Fruit fly (Drosophila melanogaster) whole organism, embryonic: ENCODE data around the gene Pgd.
A peak's percentile ranks its signal among the peaks of the same experiment; 100 is the strongest.

Source experiments
- Aef1 ChIP-seq: fragments of 200-800 bp; sonication (Bioruptor generic); IDR thresholded peaks from 3 replicates; pipeline ENCODE4 v1.3.6; 2022; ENCODE audit warnings: missing biosample characterization, missing genetic modification characterization
- CG10147 ChIP-seq: fragments of 200-800 bp; sonication (Bioruptor generic); optimal IDR thresholded peaks from 2 replicates; lab custom pipeline; 2019; ENCODE audit warnings: missing biosample characterization, mild to moderate bottlenecking, missing genetic modification characterization, moderate library complexity
- CG10209 ChIP-seq: fragments of 200-800 bp; sonication (Bioruptor generic); optimal IDR thresholded peaks from 3 replicates; lab custom pipeline; 2017; ENCODE audit warnings: missing biosample characterization, mild to moderate bottlenecking, missing genetic modification characterization, missing genetic modification reagents
- CG10431 ChIP-seq: fragments of 200-800 bp; sonication (Bioruptor generic); optimal IDR thresholded peaks from 3 replicates; lab custom pipeline; 2018; ENCODE audit warnings: missing biosample characterization, mild to moderate bottlenecking, missing genetic modification characterization
- CG11695 ChIP-seq: fragments of 200-800 bp; sonication (Bioruptor generic); IDR thresholded peaks from 3 replicates; pipeline ENCODE4 v1.3.6; 2022; ENCODE audit warnings: missing biosample characterization, missing genetic modification characterization
- CG11723 ChIP-seq: fragments of 200-800 bp; sonication (Bioruptor generic); optimal IDR thresholded peaks from 2 replicates; lab custom pipeline; 2017; ENCODE audit warnings: missing biosample characterization, mild to moderate bottlenecking, missing genetic modification characterization
- CG12155 ChIP-seq: fragments of 200-800 bp; sonication (Bioruptor generic); optimal IDR thresholded peaks from 3 replicates; lab custom pipeline; 2016; ENCODE audit warnings: missing biosample characterization, missing genetic modification characterization
- CG12219 ChIP-seq: fragments of 200-800 bp; sonication (Bioruptor generic); optimal IDR thresholded peaks from 3 replicates; lab custom pipeline; 2018; ENCODE audit warnings: missing biosample characterization, mild to moderate bottlenecking, missing genetic modification characterization
- CG13894 ChIP-seq: fragments of 200-800 bp; sonication (Bioruptor generic); optimal IDR thresholded peaks from 3 replicates; lab custom pipeline; 2018; ENCODE audit warnings: missing biosample characterization, mild to moderate bottlenecking, missing genetic modification characterization, moderate library complexity
- CG17186 ChIP-seq: fragments of 200-800 bp; sonication (Bioruptor generic); optimal IDR thresholded peaks from 3 replicates; lab custom pipeline; 2017; ENCODE audit warnings: missing biosample characterization, missing genetic modification reagents, missing genetic modification characterization
- CG17328 ChIP-seq: fragments of 200-800 bp; sonication (Bioruptor generic); IDR thresholded peaks from 2 replicates; pipeline ENCODE4 v1.3.6; 2022; ENCODE audit warnings: missing biosample characterization, missing genetic modification characterization
- CG17829 ChIP-seq: fragments of 200-800 bp; optimal IDR thresholded peaks from 2 replicates; lab custom pipeline; 2019; ENCODE audit warnings: missing biosample characterization, mild to moderate bottlenecking, missing genetic modification characterization, moderate library complexity
- CG18011 ChIP-seq: fragments of 200-800 bp; sonication (Bioruptor generic); optimal IDR thresholded peaks from 2 replicates; lab custom pipeline; 2017; ENCODE audit warnings: missing biosample characterization, missing genetic modification characterization, mild to moderate bottlenecking, moderate library complexity, missing genotype
- CG1832 ChIP-seq: fragments of 200-800 bp; sonication (Bioruptor generic); optimal IDR thresholded peaks from 2 replicates; lab custom pipeline; 2017; ENCODE audit warnings: missing biosample characterization, mild to moderate bottlenecking, missing genetic modification characterization, inconsistent platforms
- CG18764 ChIP-seq: fragments of 200-800 bp; sonication (Bioruptor generic); optimal IDR thresholded peaks from 3 replicates; lab custom pipeline; 2016; ENCODE audit warnings: missing biosample characterization, missing genetic modification characterization
- CG2678 ChIP-seq: fragments of 200-800 bp; sonication (Bioruptor generic); optimal IDR thresholded peaks from 3 replicates; lab custom pipeline; 2019; ENCODE audit warnings: missing biosample characterization, mild to moderate bottlenecking, missing genetic modification characterization, moderate library complexity
- CG32532 ChIP-seq: fragments of 200-800 bp; sonication (Bioruptor generic); IDR thresholded peaks from 2 replicates; pipeline ENCODE4 v1.3.6; 2022; ENCODE audit warnings: missing biosample characterization, missing genetic modification characterization
- CG33213 ChIP-seq: fragments of 200-800 bp; sonication (Bioruptor generic); optimal IDR thresholded peaks from 3 replicates; lab custom pipeline; 2016; ENCODE audit warnings: missing biosample characterization, missing genetic modification characterization
- CG4424 ChIP-seq: fragments of 200-800 bp; sonication (Bioruptor generic); optimal IDR thresholded peaks from 3 replicates; lab custom pipeline; 2016; ENCODE audit warnings: missing biosample characterization, missing genetic modification characterization
- CG7786 ChIP-seq: fragments of 200-800 bp; sonication (Bioruptor generic); optimal IDR thresholded peaks from 2 replicates; lab custom pipeline; 2016; ENCODE audit warnings: missing biosample characterization, missing genetic modification characterization
- CG8388 ChIP-seq: fragments of 200-800 bp; sonication (Bioruptor generic); optimal IDR thresholded peaks from 2 replicates; lab custom pipeline; 2019; ENCODE audit warnings: missing biosample characterization, mild to moderate bottlenecking, missing genetic modification characterization, moderate library complexity
- CG8478 ChIP-seq: fragments of >200 bp; optimal IDR thresholded peaks from 2 replicates; lab custom pipeline; 2018
- D ChIP-seq, 2 experiments: fragments of 200-800 bp in 1 of 2; fragments of >200 bp in 1 of 2; sonication (Bioruptor generic) in 1 of 2; optimal IDR thresholded peaks; 2 replicates in 1 of 2; 3 replicates in 1 of 2; lab custom pipeline; 2017; ENCODE audit warnings: mild to moderate bottlenecking in 1 of 2, missing biosample characterization in 1 of 2, missing genetic modification characterization in 1 of 2, missing genetic modification reagents in 1 of 2
- D19A ChIP-seq: fragments of 200-800 bp; optimal IDR thresholded peaks from 3 replicates; lab custom pipeline; 2019; ENCODE audit warnings: missing biosample characterization, mild to moderate bottlenecking, missing genetic modification characterization, moderate library complexity
- ERR ChIP-seq: fragments of 200-800 bp; sonication (Bioruptor generic); optimal IDR thresholded peaks from 2 replicates; lab custom pipeline; 2016; ENCODE audit warnings: missing biosample characterization, missing genetic modification characterization
- H2.0 ChIP-seq: fragments of 200-800 bp; sonication (Bioruptor generic); IDR thresholded peaks from 2 replicates; pipeline ENCODE4 v1.3.6; 2022; ENCODE audit warnings: missing biosample characterization, missing genetic modification characterization
- Hr39 ChIP-seq: fragments of >200 bp; optimal IDR thresholded peaks from 2 replicates; lab custom pipeline; 2017
- Hr78 ChIP-seq, 2 experiments: fragments of 200-800 bp in 1 of 2; fragments of >200 bp in 1 of 2; sonication (Bioruptor generic) in 1 of 2; optimal IDR thresholded peaks; 2 replicates each; lab custom pipeline; 2017 to 2019; ENCODE audit warnings: missing biosample characterization in 2 of 2, missing genetic modification characterization in 2 of 2, mild to moderate bottlenecking in 1 of 2, moderate library complexity in 1 of 2
- Hsf ChIP-seq: fragments of 200-800 bp; sonication (Bioruptor generic); optimal IDR thresholded peaks from 3 replicates; lab custom pipeline; 2016; ENCODE audit warnings: missing biosample characterization, missing genetic modification characterization
- Myb ChIP-seq: fragments of 200-800 bp; sonication (Bioruptor generic); optimal IDR thresholded peaks from 2 replicates; lab custom pipeline; 2016; ENCODE audit warnings: missing biosample characterization, missing genetic modification characterization
- Side ChIP-seq: fragments of 200-800 bp; sonication (Bioruptor generic); optimal IDR thresholded peaks from 2 replicates; lab custom pipeline; 2016; ENCODE audit warnings: missing biosample characterization, missing genetic modification characterization
- Trl ChIP-seq, 3 experiments: fragments of >200 bp in 2 of 3; fragments of 200-800 bp in 1 of 3; sonication (Bioruptor generic) in 1 of 3; optimal IDR thresholded peaks; 2 replicates in 1 of 3; 3 replicates in 2 of 3; lab custom pipeline; 2016 to 2017; ENCODE audit warnings: missing biosample characterization in 1 of 3, missing genetic modification characterization in 1 of 3
- YL-1 ChIP-seq: fragments of 200-800 bp; sonication (Bioruptor generic); optimal IDR thresholded peaks from 3 replicates; lab custom pipeline; 2017; ENCODE audit warnings: missing biosample characterization, mild to moderate bottlenecking, missing genetic modification characterization
- bigmax ChIP-seq: fragments of 200-800 bp; sonication (Bioruptor generic); optimal IDR thresholded peaks from 2 replicates; lab custom pipeline; 2018; ENCODE audit warnings: missing biosample characterization, mild to moderate bottlenecking, missing genetic modification characterization
- cg ChIP-seq: fragments of 200-800 bp; sonication (Bioruptor generic); optimal IDR thresholded peaks from 3 replicates; lab custom pipeline; 2019; ENCODE audit warnings: missing biosample characterization, mild to moderate bottlenecking, missing genetic modification characterization, moderate library complexity
- chif ChIP-seq, 2 experiments: fragments of 200-800 bp; sonication (Bioruptor generic); optimal IDR thresholded peaks; 3 replicates each; lab custom pipeline; 2016; ENCODE audit warnings: missing biosample characterization in 2 of 2, missing genetic modification characterization in 2 of 2
- chinmo ChIP-seq: fragments of 200-800 bp; sonication (Bioruptor generic); IDR thresholded peaks from 4 replicates; pipeline ENCODE4 v1.3.6; 2022; ENCODE audit warnings: missing biosample characterization, missing genetic modification characterization; ENCODE audit not compliant: partially characterized antibody
- corto ChIP-seq: fragments of 200-800 bp; sonication (Bioruptor generic); optimal IDR thresholded peaks from 2 replicates; lab custom pipeline; 2016; ENCODE audit warnings: missing biosample characterization, mild to moderate bottlenecking, missing genetic modification characterization, moderate library complexity
- gcm ChIP-seq: fragments of 200-800 bp; sonication (Bioruptor generic); optimal IDR thresholded peaks from 2 replicates; lab custom pipeline; 2019; ENCODE audit warnings: missing biosample characterization, mild to moderate bottlenecking, missing genetic modification characterization, moderate library complexity
- h ChIP-seq: fragments of >200 bp; optimal IDR thresholded peaks from 2 replicates; lab custom pipeline; 2017
- hbn ChIP-seq: fragments of 200-800 bp; sonication (Bioruptor generic); IDR thresholded peaks from 2 replicates; pipeline ENCODE4 v1.3.6; 2022; ENCODE audit warnings: missing biosample characterization, missing genetic modification characterization; ENCODE audit not compliant: partially characterized antibody
- hkb ChIP-seq, 2 experiments: fragments of 200-800 bp in 1 of 2; fragments of >200 bp in 1 of 2; sonication (Bioruptor generic) in 1 of 2; IDR thresholded peaks in 1 of 2; optimal IDR thresholded peaks in 1 of 2; 2 replicates each; pipeline versions ENCODE4 v1.3.6 to Lab custom; 2017 to 2022; ENCODE audit warnings: missing biosample characterization in 1 of 2, missing genetic modification characterization in 1 of 2
- lilli ChIP-seq: fragments of 200-800 bp; sonication (Bioruptor generic); optimal IDR thresholded peaks from 3 replicates; lab custom pipeline; 2016; ENCODE audit warnings: missing biosample characterization, missing genetic modification characterization
- luna ChIP-seq: fragments of 200-800 bp; sonication (Bioruptor generic); optimal IDR thresholded peaks from 2 replicates; lab custom pipeline; 2016; ENCODE audit warnings: missing biosample characterization, missing genetic modification characterization
- odd ChIP-seq: fragments of 200-800 bp; sonication (Bioruptor generic); optimal IDR thresholded peaks from 2 replicates; lab custom pipeline; 2017; ENCODE audit warnings: missing biosample characterization, mild to moderate bottlenecking, missing genetic modification characterization
- pb ChIP-seq: fragments of 200-800 bp; sonication (Bioruptor generic); optimal IDR thresholded peaks from 3 replicates; lab custom pipeline; 2016; ENCODE audit warnings: missing biosample characterization, missing genetic modification characterization
- tx ChIP-seq: fragments of 200-800 bp; sonication (Bioruptor generic); optimal IDR thresholded peaks from 2 replicates; lab custom pipeline; 2016; ENCODE audit warnings: missing biosample characterization, missing genetic modification characterization

The Pgd gene

DNA sequence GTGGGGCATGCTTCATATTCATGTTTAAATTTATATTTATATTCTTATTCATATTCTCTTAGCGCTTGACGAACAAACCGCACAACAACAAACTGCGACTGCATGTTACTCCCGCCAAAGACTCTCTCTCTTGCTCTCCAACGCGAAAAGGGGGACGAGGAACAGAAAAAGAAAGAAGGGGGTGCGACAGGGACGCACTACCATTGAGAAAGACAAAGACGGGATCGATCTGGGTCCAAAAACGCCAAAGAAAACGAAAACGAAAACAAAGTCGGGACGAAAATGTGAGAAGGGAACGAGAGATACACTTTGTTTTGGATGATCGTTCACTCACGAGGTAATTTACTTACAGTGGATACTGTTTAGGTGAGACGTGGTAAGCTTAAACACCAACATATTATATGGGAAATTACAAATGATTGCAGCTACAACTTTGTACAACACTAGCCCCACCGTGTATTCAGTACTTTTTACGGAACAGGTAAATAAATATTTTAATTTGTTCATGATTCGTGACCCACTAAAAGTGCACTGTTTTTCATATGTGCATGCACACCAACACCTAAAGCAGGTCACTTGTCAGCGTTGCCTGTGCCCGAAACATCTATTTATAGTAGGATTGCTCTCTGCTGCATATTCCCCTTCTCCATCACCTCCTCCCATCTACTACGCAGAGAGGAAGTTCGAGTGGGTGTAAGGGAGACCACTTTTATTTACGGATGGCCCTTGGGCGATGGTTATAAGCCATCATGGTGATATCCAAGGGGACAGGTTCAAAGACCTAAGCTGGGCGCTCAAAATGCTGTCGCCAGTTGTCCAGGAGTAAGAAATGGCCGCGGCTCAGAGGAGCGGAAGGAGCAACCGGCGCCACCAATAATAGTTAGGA is 23.0 kb upstream of the Pgd start (continued):
- TF ChIP-seq CG8478 (lab: Kevin White, UChicago) (no peak), tx (GFP tag; lab: Kevin White, UChicago) (no peak), CG11695 (GFP tag; lab: Robert Waterston, UW) (0 out of 3 replicates have a peak, but pooled peaks have one; percentile 43), CG10431 (GFP tag; lab: Kevin White, UChicago) (no peak), cg (peak; percentile 9), chinmo (GFP tag; lab: Robert Waterston, UW) (no peak), CG17829 (tag; lab: Kevin White, UChicago) (peak; percentile 45), lilli (GFP tag; lab: Kevin White, UChicago) (peak; percentile 33), gcm (GFP tag; lab: Kevin White, UChicago) (peak; percentile 23), hbn (GFP tag; lab: Robert Waterston, UW) (no peak), luna (GFP tag; lab: Kevin White, UChicago) (no peak), CG18764 (GFP tag; lab: Kevin White, UChicago) (no peak), CG7786 (GFP tag; lab: Kevin White, UChicago) (no peak), chif (GFP tag; optimal IDR thresholded peaks at IDR 0.05; lab: Kevin White, UChicago) (peak in 1 of 2 experiments; percentile 38), Side (no peak), CG18011 (no peak), Hr39 (lab: Kevin White, UChicago) (no peak), bigmax (no peak), ERR (GFP tag; lab: Kevin White, UChicago) (no peak), CG4424 (GFP tag; lab: Kevin White, UChicago) (peak; percentile 50), hkb (optimal IDR thresholded peaks at IDR 0.05; lab: Kevin White, UChicago) (no peak), hkb (GFP tag; IDR thresholded peaks at IDR 0.05; lab: Robert Waterston, UW) (peak; percentile 43; the same call in 1 of the 2 replicates), CG11723 (GFP tag; lab: Kevin White, UChicago) (no peak), h (lab: Kevin White, UChicago) (no peak), CG2678 (tag; lab: Kevin White, UChicago) (peak; percentile 50), CG17186 (GFP tag; lab: Kevin White, UChicago) (no peak), CG10209 (GFP tag; lab: Kevin White, UChicago) (peak; percentile 31), odd (GFP tag; lab: Kevin White, UChicago) (peak; percentile 15), CG12155 (GFP tag; lab: Kevin White, UChicago) (no peak), CG10147 (GFP tag; lab: Kevin White, UChicago) (no peak), CG32532 (GFP tag; lab: Robert Waterston, UW) (0 out of 2 replicates have a peak, but pooled peaks have one; percentile 22), Hr78 (GFP tag; optimal IDR thresholded peaks at IDR 0.05; lab: Kevin White, UChicago) (peak in 1 of 2 experiments; percentile 10), CG1832 (peak; percentile 72), CG8388 (peak; percentile 79), D (optimal IDR thresholded peaks at IDR 0.05; lab: Kevin White, UChicago) (no peak), D (GFP tag; optimal IDR thresholded peaks at IDR 0.05; lab: Kevin White, UChicago) (peak; percentile 46), YL-1 (GFP tag; lab: Kevin White, UChicago) (no peak), Hsf (peak; percentile 17), D19A (peak; percentile 76), CG17328 (0 out of 2 replicates have a peak, but pooled peaks have one; percentile 38), H2.0 (GFP tag; lab: Robert Waterston, UW) (peak; percentile 42; the same call in 1 of the 2 replicates), Aef1 (no peak), corto (peak; percentile 44), CG12219 (GFP tag; lab: Kevin White, UChicago) (peak; percentile 35), pb (GFP tag; lab: Kevin White, UChicago) (no peak), Myb (GFP tag; lab: Kevin White, UChicago) (no peak), Trl (optimal IDR thresholded peaks at IDR 0.05; lab: Kevin White, UChicago) (peak; percentile 31 to 51), Trl (GFP tag; optimal IDR thresholded peaks at IDR 0.05; lab: Kevin White, UChicago) (peak; percentile 31), CG33213 (GFP tag; lab: Kevin White, UChicago) (no peak), CG13894 (tag; lab: Kevin White, UChicago) (no peak)
